Fruit fly (Drosophila melanogaster) whole organism, wandering third instar larva: Measurements from ENCODE around the gene CG13928.

Experiments
- Abd-B ChIP-seq: fragments of >200 bp; optimal IDR thresholded peaks from 2 replicates; lab custom pipeline; 2017; ENCODE audit warnings: missing biosample characterization, missing genetic modification characterization
- Dif ChIP-seq: fragments of 200-275, 200-300 bp; sonication (Bioruptor generic); optimal IDR thresholded peaks from 2 replicates; lab custom pipeline; 2018; ENCODE audit warnings: missing biosample characterization, missing genetic modification characterization; ENCODE audit not compliant: partially characterized antibody
- Jra ChIP-seq: sonication (Bioruptor generic); optimal IDR thresholded peaks from 2 replicates; lab custom pipeline; 2016; ENCODE audit warnings: missing biosample characterization, missing genetic modification characterization
- N ChIP-seq: fragments of >200 bp; optimal IDR thresholded peaks from 2 replicates; lab custom pipeline; 2018; ENCODE audit warnings: missing biosample characterization, missing external identifiers, missing genetic modification characterization
- Vsx2 ChIP-seq: fragments of 200-300, 225-300 bp; sonication (Bioruptor generic); optimal IDR thresholded peaks from 2 replicates; lab custom pipeline; 2018; ENCODE audit warnings: missing biosample characterization, missing genetic modification characterization; ENCODE audit not compliant: partially characterized antibody
- brk ChIP-seq: fragments of 200-800 bp; sonication (Bioruptor generic); optimal IDR thresholded peaks from 2 replicates; lab custom pipeline; 2016; ENCODE audit warnings: missing biosample characterization, mild to moderate bottlenecking, missing genetic modification characterization
- ey ChIP-seq: fragments of 200-800 bp; sonication (Bioruptor generic); optimal IDR thresholded peaks from 2 replicates; lab custom pipeline; 2016; ENCODE audit warnings: missing biosample characterization, missing genetic modification characterization
- h ChIP-seq: fragments of 200-800 bp; sonication (Bioruptor generic); optimal IDR thresholded peaks from 3 replicates; lab custom pipeline; 2016; ENCODE audit warnings: missing biosample characterization, mild to moderate bottlenecking, missing genetic modification characterization
- usp ChIP-seq: fragments of >200 bp; optimal IDR thresholded peaks from 2 replicates; lab custom pipeline; 2017; ENCODE audit warnings: missing biosample characterization, missing genetic modification characterization
- woc ChIP-seq: sonication (Bioruptor generic); optimal IDR thresholded peaks from 2 replicates; lab custom pipeline; 2016; ENCODE audit warnings: missing biosample characterization, mild to moderate bottlenecking, missing genetic modification characterization

DNA sequence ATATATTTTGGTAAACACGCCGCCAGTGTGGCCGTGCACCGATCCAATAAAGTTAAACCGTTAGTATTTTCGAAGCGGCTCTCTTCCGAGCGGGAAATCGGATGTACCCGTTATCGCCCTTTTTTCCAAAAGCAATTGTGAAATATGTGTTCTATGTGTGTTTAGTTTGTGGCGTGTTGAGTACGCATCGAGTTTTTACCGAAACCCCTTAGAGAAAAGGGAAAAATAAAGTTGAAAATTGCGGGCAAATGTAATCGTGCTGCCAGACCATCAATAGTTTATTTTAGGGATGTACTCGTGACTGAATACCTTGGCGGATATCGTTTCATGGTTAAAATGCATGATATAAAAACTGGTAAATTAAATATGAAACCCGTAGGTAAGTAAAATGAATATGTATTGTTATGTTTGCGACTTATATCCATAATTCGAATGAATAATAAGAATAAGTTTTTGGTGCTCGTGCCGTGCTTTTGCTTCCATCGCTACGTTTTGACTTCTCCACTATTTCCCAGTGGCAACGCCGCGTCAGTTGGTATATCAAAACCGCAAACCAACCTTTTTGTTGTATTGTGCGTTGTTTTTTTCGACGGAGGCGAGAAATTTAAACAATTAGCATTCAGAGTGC lies 11.1 kb upstream of the CG13928 start, which contains the start of the genes Mettl2 and Bgb:
- TF ChIP-seq Dif (GFP tag; lab: Kevin White, UChicago), result no peak
- peak; percentile 83 for TF ChIP-seq ey (GFP tag; lab: Kevin White, UChicago)
- no peak for TF ChIP-seq usp
- no peak for TF ChIP-seq brk (GFP tag; lab: Kevin White, UChicago)
- TF ChIP-seq Vsx2 (GFP tag; lab: Kevin White, UChicago), result no peak
- peak; percentile 86 for TF ChIP-seq h (GFP tag; lab: Kevin White, UChicago)
- TF ChIP-seq woc (GFP tag; lab: Kevin White, UChicago), result peak; percentile 94
- no peak for TF ChIP-seq Abd-B (GFP tag; lab: Kevin White, UChicago)
- no peak for TF ChIP-seq Jra (GFP tag; lab: Kevin White, UChicago)
- TF ChIP-seq N (GFP tag; lab: Kevin White, UChicago), result no peak
